Fruit fly (Drosophila melanogaster) whole organism, embryonic: ENCODE data around the gene Srp19.

Experiments used
- Atf6 ChIP-seq: fragments of 200-800 bp; sonication (Bioruptor generic); IDR thresholded peaks from 2 replicates; pipeline ENCODE4 v1.3.6; 2022; ENCODE audit warnings: missing biosample characterization, missing genetic modification characterization
- CG10321 ChIP-seq: fragments of 200-800 bp; sonication (Bioruptor generic); IDR thresholded peaks from 2 replicates; pipeline ENCODE4 v1.3.6; 2022; ENCODE audit warnings: missing biosample characterization, missing genetic modification characterization
- CG10959 ChIP-seq: fragments of 200-800 bp; sonication (Bioruptor generic); IDR thresholded peaks from 2 replicates; pipeline ENCODE4 v1.3.6; 2022; ENCODE audit warnings: missing biosample characterization, missing genetic modification characterization
- CG11085 ChIP-seq: fragments of 200-800 bp; sonication (Bioruptor generic); IDR thresholded peaks from 2 replicates; pipeline ENCODE4 v1.3.6; 2022; ENCODE audit warnings: missing biosample characterization, missing genetic modification characterization
- CG11247 ChIP-seq: fragments of 200-800 bp; sonication (Bioruptor generic); IDR thresholded peaks from 2 replicates; pipeline ENCODE4 v1.3.6; 2022; ENCODE audit warnings: missing biosample characterization, missing genetic modification characterization
- CG11398 ChIP-seq: fragments of 200-800 bp; sonication (Bioruptor generic); optimal IDR thresholded peaks from 2 replicates; lab custom pipeline; 2016; ENCODE audit warnings: missing biosample characterization, missing genetic modification characterization
- CG12104 ChIP-seq: fragments of 200-800 bp; sonication (Bioruptor generic); optimal IDR thresholded peaks from 3 replicates; lab custom pipeline; 2016; ENCODE audit warnings: missing biosample characterization, missing genetic modification characterization
- CG14014 ChIP-seq: fragments of 200-800 bp; sonication (Bioruptor generic); IDR thresholded peaks from 2 replicates; pipeline ENCODE4 v1.3.6; 2022; ENCODE audit warnings: missing biosample characterization, missing genetic modification characterization
- CG17328 ChIP-seq: fragments of 200-800 bp; sonication (Bioruptor generic); IDR thresholded peaks from 2 replicates; pipeline ENCODE4 v1.3.6; 2022; ENCODE audit warnings: missing biosample characterization, missing genetic modification characterization
- CG17361 ChIP-seq: fragments of 200-800 bp; sonication (Bioruptor generic); IDR thresholded peaks from 3 replicates; pipeline ENCODE4 v1.3.6; 2022; ENCODE audit warnings: missing biosample characterization, missing genetic modification characterization
- CG18619 ChIP-seq: fragments of 200-800 bp; sonication (Bioruptor generic); optimal IDR thresholded peaks from 3 replicates; lab custom pipeline; 2017; ENCODE audit warnings: missing biosample characterization, mild to moderate bottlenecking, missing genetic modification characterization
- CG2116 ChIP-seq: fragments of 200-800 bp; sonication (Bioruptor generic); optimal IDR thresholded peaks from 3 replicates; lab custom pipeline; 2018; ENCODE audit warnings: missing biosample characterization, mild to moderate bottlenecking, missing genetic modification characterization
- CG31441 ChIP-seq: fragments of 200-800 bp; sonication (Bioruptor generic); IDR thresholded peaks from 2 replicates; pipeline ENCODE4 v1.3.6; 2022; ENCODE audit warnings: missing biosample characterization, missing genetic modification characterization
- CG34422 ChIP-seq: fragments of 200-800 bp; sonication (Bioruptor generic); IDR thresholded peaks from 3 replicates; pipeline ENCODE4 v1.3.6; 2022; ENCODE audit warnings: missing biosample characterization, missing genetic modification characterization
- CG4424 ChIP-seq: fragments of 200-800 bp; sonication (Bioruptor generic); optimal IDR thresholded peaks from 3 replicates; lab custom pipeline; 2016; ENCODE audit warnings: missing biosample characterization, missing genetic modification characterization
- CG6272 ChIP-seq: fragments of 200-800 bp; sonication (Bioruptor generic); IDR thresholded peaks from 2 replicates; pipeline ENCODE4 v1.3.6; 2022; ENCODE audit warnings: missing biosample characterization, missing genetic modification characterization
- CG6654 ChIP-seq: fragments of 200-800 bp; sonication (Bioruptor generic); optimal IDR thresholded peaks from 2 replicates; lab custom pipeline; 2017; ENCODE audit warnings: missing biosample characterization, mild to moderate bottlenecking, missing genetic modification characterization
- CG6689 ChIP-seq: fragments of 200-800 bp; sonication (Bioruptor generic); IDR thresholded peaks from 2 replicates; pipeline ENCODE4 v1.3.6; 2022; ENCODE audit warnings: missing biosample characterization, missing genetic modification characterization
- CG6854 ChIP-seq: fragments of 200-800 bp; sonication (Bioruptor generic); optimal IDR thresholded peaks from 3 replicates; lab custom pipeline; 2017; ENCODE audit warnings: missing biosample characterization, mild to moderate bottlenecking, missing genetic modification characterization
- CG7357 ChIP-seq: fragments of 200-800 bp; sonication (Bioruptor generic); IDR thresholded peaks from 3 replicates; pipeline ENCODE4 v1.3.6; 2022; ENCODE audit warnings: missing biosample characterization, missing genetic modification characterization
- CG7745 ChIP-seq: fragments of 200-800 bp; sonication (Bioruptor generic); optimal IDR thresholded peaks from 2 replicates; lab custom pipeline; 2018; ENCODE audit warnings: missing biosample characterization, mild to moderate bottlenecking, missing genetic modification characterization, moderate library complexity
- CG9437 ChIP-seq: fragments of 200-800 bp; sonication (Bioruptor generic); optimal IDR thresholded peaks from 2 replicates; lab custom pipeline; 2018; ENCODE audit warnings: missing biosample characterization, mild to moderate bottlenecking, missing genetic modification characterization
- Eip74EF ChIP-seq, 2 experiments: fragments of 200-800 bp in 1 of 2; fragments of >200 bp in 1 of 2; sonication (Bioruptor generic) in 1 of 2; optimal IDR thresholded peaks; 2 replicates each; lab custom pipeline; 2017 to 2019; ENCODE audit warnings: missing biosample characterization in 2 of 2, missing genetic modification characterization in 2 of 2, mild to moderate bottlenecking in 1 of 2, moderate library complexity in 1 of 2
- Fer3 ChIP-seq: fragments of 200-800 bp; sonication (Bioruptor generic); optimal IDR thresholded peaks from 2 replicates; lab custom pipeline; 2018; ENCODE audit warnings: missing biosample characterization, mild to moderate bottlenecking, missing genetic modification characterization, moderate library complexity
- HLH54F ChIP-seq: fragments of 200-800 bp; sonication (Bioruptor generic); optimal IDR thresholded peaks from 3 replicates; lab custom pipeline; 2016; ENCODE audit warnings: missing biosample characterization, missing genetic modification characterization
- Hr51 ChIP-seq, 2 experiments: fragments of 200-800 bp; sonication (Bioruptor generic); optimal IDR thresholded peaks; 2 replicates in 1 of 2; 3 replicates in 1 of 2; lab custom pipeline; 2016 to 2018; ENCODE audit warnings: missing biosample characterization in 2 of 2, missing genetic modification characterization in 2 of 2, mild to moderate bottlenecking in 1 of 2, moderate library complexity in 1 of 2
- NfI ChIP-seq: fragments of 200-800 bp; sonication (Bioruptor generic); optimal IDR thresholded peaks from 3 replicates; lab custom pipeline; 2018; ENCODE audit warnings: missing biosample characterization, mild to moderate bottlenecking, missing genetic modification characterization, moderate library complexity
- Sry-β ChIP-seq: fragments of 200-800 bp; sonication (Bioruptor generic); optimal IDR thresholded peaks from 2 replicates; lab custom pipeline; 2018; ENCODE audit warnings: missing biosample characterization, mild to moderate bottlenecking, missing genetic modification characterization, moderate library complexity
- Vsx1 ChIP-seq: fragments of 200-800 bp; sonication (Bioruptor generic); optimal IDR thresholded peaks from 2 replicates; lab custom pipeline; 2017; ENCODE audit warnings: missing biosample characterization, mild to moderate bottlenecking, missing genetic modification characterization, missing genetic modification reagents
- aop ChIP-seq: fragments of 200-800 bp; sonication (Bioruptor generic); IDR thresholded peaks from 2 replicates; pipeline ENCODE4 v1.3.6; 2022; ENCODE audit warnings: missing biosample characterization, missing genetic modification characterization
- crp ChIP-seq, 2 experiments: fragments of 200-800 bp; sonication (Bioruptor generic); optimal IDR thresholded peaks; 2 replicates in 1 of 2; 3 replicates in 1 of 2; lab custom pipeline; 2017; ENCODE audit warnings: missing biosample characterization in 2 of 2, missing genetic modification characterization in 2 of 2, mild to moderate bottlenecking in 1 of 2, moderate library complexity in 1 of 2
- cwo ChIP-seq: fragments of 200-800 bp; sonication (Bioruptor generic); optimal IDR thresholded peaks from 3 replicates; lab custom pipeline; 2017; ENCODE audit warnings: missing biosample characterization, missing genetic modification characterization, mild to moderate bottlenecking, moderate library complexity, missing genetic modification reagents
- dimm ChIP-seq: fragments of 200-800 bp; sonication (Bioruptor generic); IDR thresholded peaks from 2 replicates; pipeline ENCODE4 v1.3.6; 2022; ENCODE audit warnings: missing biosample characterization, missing genetic modification characterization
- dm ChIP-seq: fragments of 200-800 bp; sonication (Bioruptor generic); optimal IDR thresholded peaks from 3 replicates; lab custom pipeline; 2016; ENCODE audit warnings: missing biosample characterization, missing genetic modification characterization
- ems ChIP-seq: fragments of 200-800 bp; sonication (Bioruptor generic); optimal IDR thresholded peaks from 3 replicates; lab custom pipeline; 2016; ENCODE audit warnings: missing biosample characterization, missing genetic modification characterization
- esg ChIP-seq: fragments of 200-800 bp; sonication (Bioruptor generic); conservative IDR thresholded peaks from 2 replicates; pipeline ENCODE4 v1.3.6; 2022; ENCODE audit warnings: missing biosample characterization, missing genetic modification characterization
- fd3F ChIP-seq: fragments of 200-800 bp; sonication (Bioruptor generic); optimal IDR thresholded peaks from 2 replicates; lab custom pipeline; 2018; ENCODE audit warnings: missing biosample characterization, mild to moderate bottlenecking, missing genetic modification characterization, moderate library complexity
- fd96Cb ChIP-seq: fragments of 200-800 bp; sonication (Bioruptor generic); optimal IDR thresholded peaks from 2 replicates; lab custom pipeline; 2018; ENCODE audit warnings: missing biosample characterization, mild to moderate bottlenecking, missing genetic modification characterization, moderate library complexity
- gro ChIP-seq: fragments of 200-800 bp; sonication (Bioruptor generic); optimal IDR thresholded peaks from 2 replicates; lab custom pipeline; 2016; ENCODE audit warnings: missing biosample characterization, missing genetic modification characterization
- ham ChIP-seq: fragments of 200-800 bp; sonication (Bioruptor generic); IDR thresholded peaks from 2 replicates; pipeline ENCODE4 v1.3.6; 2022; ENCODE audit warnings: missing biosample characterization, missing genetic modification characterization
- jigr1 ChIP-seq: fragments of 200-800 bp; sonication (Bioruptor generic); IDR thresholded peaks from 3 replicates; pipeline ENCODE4 v1.3.6; 2022; ENCODE audit warnings: missing biosample characterization, missing genetic modification characterization
- luna ChIP-seq: fragments of 200-800 bp; sonication (Bioruptor generic); optimal IDR thresholded peaks from 2 replicates; lab custom pipeline; 2016; ENCODE audit warnings: missing biosample characterization, missing genetic modification characterization
- onecut ChIP-seq: fragments of 200-800 bp; sonication (Bioruptor generic); IDR thresholded peaks from 2 replicates; pipeline ENCODE4 v1.3.6; 2022; ENCODE audit warnings: missing biosample characterization, missing genetic modification characterization
- stwl ChIP-seq: fragments of 200-800 bp; sonication (Bioruptor generic); optimal IDR thresholded peaks from 3 replicates; lab custom pipeline; 2018; ENCODE audit warnings: missing biosample characterization, mild to moderate bottlenecking, missing genetic modification characterization, moderate library complexity
- sug ChIP-seq: fragments of 200-800 bp; optimal IDR thresholded peaks from 2 replicates; lab custom pipeline; 2019; ENCODE audit warnings: missing biosample characterization, mild to moderate bottlenecking, missing genetic modification characterization, moderate library complexity
- trem ChIP-seq: fragments of 200-800 bp; optimal IDR thresholded peaks from 3 replicates; lab custom pipeline; 2019; ENCODE audit warnings: missing biosample characterization, mild to moderate bottlenecking, missing genetic modification characterization, moderate library complexity
- vfl ChIP-seq: fragments of 200-800 bp; sonication (Bioruptor generic); optimal IDR thresholded peaks from 2 replicates; lab custom pipeline; 2016; ENCODE audit warnings: missing biosample characterization, missing genetic modification characterization
- vnd ChIP-seq: fragments of 200-800 bp; sonication (Bioruptor generic); IDR thresholded peaks from 3 replicates; pipeline ENCODE4 v1.3.6; 2022; ENCODE audit warnings: missing biosample characterization, missing genetic modification characterization; ENCODE audit not compliant: partially characterized antibody
- zfh1 ChIP-seq: fragments of 200-800 bp; sonication (Bioruptor generic); IDR thresholded peaks from 3 replicates; pipeline ENCODE4 v1.3.6; 2022; ENCODE audit warnings: missing biosample characterization, missing genetic modification characterization

Gene Srp19

dm6 chr3L:7360324-7360852 is 12.6 kb upstream of the Srp19 start, which contains the start of gene Sec63 (continued):
- TF ChIP-seq CG34422 (GFP tag; lab: Robert Waterston, UW), result peak; percentile 85
- TF ChIP-seq CG6854 (GFP tag; lab: Kevin White, UChicago), result no peak
- peak; percentile 7 for TF ChIP-seq fd96Cb (tag; lab: Kevin White, UChicago)
- no peak for TF ChIP-seq aop (GFP tag; lab: Robert Waterston, UW)
- no peak for TF ChIP-seq dimm
- peak; percentile 72 for TF ChIP-seq dm (GFP tag; lab: Kevin White, UChicago)
- TF ChIP-seq onecut (GFP tag; lab: Robert Waterston, UW), result 0 out of 2 replicates have a peak, but pooled peaks have one; percentile 5
- no peak for TF ChIP-seq CG7745
- TF ChIP-seq sug (tag; lab: Kevin White, UChicago), result peak; percentile 3
- TF ChIP-seq Eip74EF (GFP tag; optimal IDR thresholded peaks at IDR 0.05; lab: Kevin White, UChicago), result no peak
- no peak; the same call in 1 of the 2 replicates for TF ChIP-seq Atf6 (GFP tag; lab: Robert Waterston, UW)
- TF ChIP-seq CG17361 (GFP tag; lab: Robert Waterston, UW), result peak; percentile 37; the same call in 1 of the 3 replicates
- TF ChIP-seq CG2116 (GFP tag; lab: Kevin White, UChicago), result peak; percentile 78
- peak in 1 of 2 experiments; percentile 74 for TF ChIP-seq crp (GFP tag; optimal IDR thresholded peaks at IDR 0.05; lab: Kevin White, UChicago)
- TF ChIP-seq Sry-β (GFP tag; lab: Kevin White, UChicago), result peak; percentile 27
- TF ChIP-seq trem (tag; lab: Kevin White, UChicago), result peak; percentile 65
- TF ChIP-seq CG7357 (GFP tag; lab: Robert Waterston, UW), result 0 out of 3 replicates have a peak, but pooled peaks have one; percentile 24
- TF ChIP-seq CG10959 (GFP tag; lab: Robert Waterston, UW), result 0 out of 2 replicates have a peak, but pooled peaks have one; percentile 14
- TF ChIP-seq gro (GFP tag; lab: Kevin White, UChicago), result peak; percentile 76
- no peak for TF ChIP-seq CG6654 (GFP tag; lab: Kevin White, UChicago)
- TF ChIP-seq fd3F, result no peak
- no peak for TF ChIP-seq ham
- TF ChIP-seq CG31441 (GFP tag; lab: Robert Waterston, UW), result peak; percentile 51; the same call in 1 of the 2 replicates
- TF ChIP-seq CG12104 (GFP tag; lab: Kevin White, UChicago), result no peak
- TF ChIP-seq Fer3 (tag; lab: Kevin White, UChicago), result peak; percentile 16
- TF ChIP-seq zfh1 (GFP tag; lab: Robert Waterston, UW), result 0 out of 3 replicates have a peak, but pooled peaks have one; percentile 40
- TF ChIP-seq CG9437 (GFP tag; lab: Kevin White, UChicago), result no peak
- 0 out of 2 replicates have a peak, but pooled peaks have one; percentile 16 for TF ChIP-seq CG11247
- TF ChIP-seq NfI (GFP tag; lab: Kevin White, UChicago), result peak; percentile 36
- peak; percentile 25 for TF ChIP-seq Vsx1 (GFP tag; lab: Kevin White, UChicago)
- peak; percentile 4 for TF ChIP-seq vfl (GFP tag; lab: Kevin White, UChicago)
- no peak for TF ChIP-seq CG11398 (GFP tag; lab: Kevin White, UChicago)
- peak; percentile 24 for TF ChIP-seq ems (GFP tag; lab: Kevin White, UChicago)
- peak; percentile 79 for TF ChIP-seq CG6689 (GFP tag; lab: Robert Waterston, UW)
- peak; percentile 53 for TF ChIP-seq CG6272 (GFP tag; lab: Robert Waterston, UW)
- TF ChIP-seq CG11085, result peak; percentile 22; the same call in 1 of the 2 replicates
- peak; percentile 22 for TF ChIP-seq luna (GFP tag; lab: Kevin White, UChicago)
- TF ChIP-seq vnd (GFP tag; lab: Robert Waterston, UW), result peak; percentile 78
- TF ChIP-seq CG10321 (GFP tag; lab: Robert Waterston, UW), result no peak
- peak; percentile 47 to 49 for TF ChIP-seq Hr51 (GFP tag; optimal IDR thresholded peaks at IDR 0.05; lab: Kevin White, UChicago)
- peak; percentile 35 for TF ChIP-seq CG18619 (GFP tag; lab: Kevin White, UChicago)
- no peak for TF ChIP-seq jigr1
- TF ChIP-seq CG17328 (GFP tag; lab: Robert Waterston, UW), result peak; percentile 32; the same call in 1 of the 2 replicates
- TF ChIP-seq cwo (GFP tag; lab: Kevin White, UChicago), result no peak
- TF ChIP-seq stwl (tag; lab: Kevin White, UChicago), result peak; percentile 90
- TF ChIP-seq HLH54F (GFP tag; lab: Kevin White, UChicago), result peak; percentile 6
- peak; percentile 45 for TF ChIP-seq CG4424
- TF ChIP-seq esg (GFP tag; lab: Robert Waterston, UW), result peak; percentile 42; the same call in 1 of the 2 replicates
- peak; percentile 66 for TF ChIP-seq CG14014 (GFP tag; lab: Robert Waterston, UW)
